Worm (Caenorhabditis elegans): ENCODE measurements around the gene bpl-1.
A peak's percentile ranks its signal among the peaks of the same experiment; 100 is the strongest.

- TF ChIP-seq elt-2 (tag; optimal IDR thresholded peaks at IDR 0.05) (peak; percentile 51), aly-2 (tag; optimal IDR thresholded peaks at IDR 0.05) (no peak), mdl-1 (tag; optimal IDR thresholded peaks at IDR 0.05) (no peak), elt-3 (tag; optimal IDR thresholded peaks at IDR 0.05) (no peak), nhr-28 (tag; optimal IDR thresholded peaks at IDR 0.05) (no peak), pha-4 (tag; optimal IDR thresholded peaks at IDR 0.05) (peak; percentile 85)
Measured at ce11 chrII:6269805-6270414, 4.1 kb upstream of the bpl-1 start, which contains the start of gene F13H8.2.

Data from whole organism, L3 larva.